Worm (Caenorhabditis elegans) whole organism, late embryonic: ENCODE data around the gene calu-1.

Source experiments
- F13H6.1 ChIP-seq: sonication (generic microtip); optimal IDR thresholded peaks from 2 replicates; lab custom pipeline; 2016; ENCODE audit warnings: missing genetic modification characterization, missing compliant biosample characterization
- T23F11.4 ChIP-seq: fragments of 200-800 bp; sonication (Bioruptor generic); optimal IDR thresholded peaks from 2 replicates; lab custom pipeline; 2018; ENCODE audit warnings: mild to moderate bottlenecking, missing genetic modification characterization, missing compliant biosample characterization
- Y22D7AL.16 ChIP-seq: sonication (generic microtip); optimal IDR thresholded peaks from 2 replicates; lab custom pipeline; 2016; ENCODE audit warnings: missing genetic modification characterization, missing compliant biosample characterization
- ahr-1 ChIP-seq: sonication (generic microtip); optimal IDR thresholded peaks from 2 replicates; lab custom pipeline; 2016; ENCODE audit warnings: missing genetic modification characterization, missing compliant biosample characterization
- ceh-18 ChIP-seq: sonication (generic microtip); optimal IDR thresholded peaks from 2 replicates; lab custom pipeline; 2016; ENCODE audit warnings: missing genetic modification characterization, missing compliant biosample characterization
- ceh-2 ChIP-seq: sonication (generic microtip); optimal IDR thresholded peaks from 2 replicates; lab custom pipeline; 2016; ENCODE audit warnings: missing genotype, missing genetic modification characterization, missing compliant biosample characterization
- ceh-22 ChIP-seq: sonication (generic microtip); optimal IDR thresholded peaks from 2 replicates; lab custom pipeline; 2017; ENCODE audit warnings: missing biosample characterization, missing genetic modification characterization
- ceh-24 ChIP-seq: sonication (generic microtip); optimal IDR thresholded peaks from 2 replicates; lab custom pipeline; 2016; ENCODE audit warnings: mild to moderate bottlenecking, missing genetic modification characterization, missing compliant biosample characterization
- ceh-30 ChIP-seq: fragments of 150-350 bp; optimal IDR thresholded peaks from 2 replicates; lab custom pipeline; 2014; ENCODE audit warnings: missing biosample characterization, missing genetic modification characterization
- ceh-34 ChIP-seq: sonication (generic microtip); optimal IDR thresholded peaks from 2 replicates; lab custom pipeline; 2016; ENCODE audit warnings: mild to moderate bottlenecking, missing genetic modification characterization, missing compliant biosample characterization
- ceh-48 ChIP-seq: sonication (generic microtip); optimal IDR thresholded peaks from 2 replicates; lab custom pipeline; 2016; ENCODE audit warnings: missing genetic modification characterization, inconsistent platforms, missing compliant biosample characterization
- dve-1 ChIP-seq: sonication (generic microtip); optimal IDR thresholded peaks from 2 replicates; lab custom pipeline; 2017; ENCODE audit warnings: antibody characterized with exemption, mild to moderate bottlenecking, missing genetic modification characterization, missing compliant biosample characterization
- elt-2 ChIP-seq: sonication (generic microtip); optimal IDR thresholded peaks from 2 replicates; lab custom pipeline; 2016; ENCODE audit warnings: missing genetic modification reagents, missing genetic modification characterization, missing compliant biosample characterization
- elt-4 ChIP-seq: sonication (generic microtip); optimal IDR thresholded peaks from 2 replicates; lab custom pipeline; 2016; ENCODE audit warnings: missing genetic modification characterization, missing compliant biosample characterization
- ets-4 ChIP-seq: sonication (generic microtip); optimal IDR thresholded peaks from 2 replicates; lab custom pipeline; 2016; ENCODE audit warnings: missing genetic modification characterization, missing compliant biosample characterization
- eyg-1 ChIP-seq: sonication (generic microtip); optimal IDR thresholded peaks from 2 replicates; lab custom pipeline; 2016; ENCODE audit warnings: missing genotype, missing genetic modification characterization, missing compliant biosample characterization
- fax-1 ChIP-seq: sonication (generic microtip); optimal IDR thresholded peaks from 2 replicates; lab custom pipeline; 2016; ENCODE audit warnings: missing genotype, missing genetic modification characterization, missing compliant biosample characterization
- hlh-15 ChIP-seq: sonication (generic microtip); optimal IDR thresholded peaks from 2 replicates; lab custom pipeline; 2016; ENCODE audit warnings: missing genetic modification characterization, missing compliant biosample characterization
- hlh-6 ChIP-seq: sonication (generic microtip); optimal IDR thresholded peaks from 2 replicates; lab custom pipeline; 2016; ENCODE audit warnings: missing genotype, missing genetic modification characterization, missing compliant biosample characterization
- lim-6 ChIP-seq: sonication (generic microtip); optimal IDR thresholded peaks from 2 replicates; lab custom pipeline; 2016; ENCODE audit warnings: missing genetic modification characterization, missing compliant biosample characterization
- lin-11 ChIP-seq: fragments of 200-800 bp; sonication (Bioruptor generic); optimal IDR thresholded peaks from 2 replicates; lab custom pipeline; 2018; ENCODE audit warnings: mild to moderate bottlenecking, missing genetic modification characterization, missing compliant biosample characterization
- mec-3 ChIP-seq: sonication (generic microtip); optimal IDR thresholded peaks from 2 replicates; lab custom pipeline; 2016; ENCODE audit warnings: borderline replicate concordance, missing genetic modification characterization, missing compliant biosample characterization
- nhr-232 ChIP-seq: sonication (generic microtip); optimal IDR thresholded peaks from 2 replicates; lab custom pipeline; 2016; ENCODE audit warnings: missing genetic modification characterization, missing compliant biosample characterization
- npax-4 ChIP-seq: sonication (generic microtip); optimal IDR thresholded peaks from 2 replicates; lab custom pipeline; 2016; ENCODE audit warnings: missing genetic modification characterization, missing compliant biosample characterization
- odd-2 ChIP-seq: sonication (generic microtip); optimal IDR thresholded peaks from 2 replicates; lab custom pipeline; 2017; ENCODE audit warnings: antibody characterized with exemption, mild to moderate bottlenecking, missing genetic modification characterization, missing compliant biosample characterization
- ref-2 ChIP-seq: sonication (generic microtip); optimal IDR thresholded peaks from 2 replicates; lab custom pipeline; 2016; ENCODE audit warnings: missing genetic modification characterization, missing compliant biosample characterization
- rnt-1 ChIP-seq: sonication (generic microtip); optimal IDR thresholded peaks from 2 replicates; lab custom pipeline; 2016; ENCODE audit warnings: missing genetic modification characterization, missing compliant biosample characterization
- sdc-2 ChIP-seq: sonication (generic microtip); optimal IDR thresholded peaks from 2 replicates; lab custom pipeline; 2016; ENCODE audit warnings: missing genotype, missing genetic modification characterization, missing compliant biosample characterization
- sox-2 ChIP-seq: fragments of 200-800 bp; sonication (Bioruptor generic); IDR thresholded peaks from 2 replicates; pipeline ENCODE4 v1.3.6; 2022; ENCODE audit warnings: missing genetic modification reagents, missing genetic modification characterization, missing compliant biosample characterization
- syd-9 ChIP-seq: sonication (generic microtip); optimal IDR thresholded peaks from 2 replicates; lab custom pipeline; 2016; ENCODE audit warnings: mild to moderate bottlenecking, missing genetic modification characterization, moderate library complexity, missing compliant biosample characterization
- tbx-7 ChIP-seq: sonication (generic microtip); optimal IDR thresholded peaks from 2 replicates; lab custom pipeline; 2016; ENCODE audit warnings: missing genotype, missing genetic modification characterization, missing compliant biosample characterization
- unc-42 ChIP-seq: sonication (generic microtip); optimal IDR thresholded peaks from 2 replicates; lab custom pipeline; 2016; ENCODE audit warnings: missing genotype, missing genetic modification characterization, missing compliant biosample characterization
- zip-5 ChIP-seq: sonication (generic microtip); optimal IDR thresholded peaks from 2 replicates; lab custom pipeline; 2016; ENCODE audit warnings: missing genetic modification characterization, missing compliant biosample characterization
- ztf-16 ChIP-seq: sonication (generic microtip); optimal IDR thresholded peaks from 2 replicates; lab custom pipeline; 2017; ENCODE audit warnings: missing genetic modification characterization, missing compliant biosample characterization

The calu-1 gene

ce11 chrX:4981579-4981978, 10.9 kb upstream of the calu-1 start:
- TF ChIP-seq lim-6 (tag; lab: Kevin White, UChicago), result no peak
- TF ChIP-seq Y22D7AL.16 (tag; lab: Kevin White, UChicago), result no peak
- TF ChIP-seq lin-11, result no peak
- no peak for TF ChIP-seq fax-1 (tag; lab: Kevin White, UChicago)
- TF ChIP-seq ahr-1 (tag; lab: Kevin White, UChicago), result no peak
- TF ChIP-seq ceh-48 (tag; lab: Kevin White, UChicago), result no peak
- TF ChIP-seq elt-2 (tag; lab: Kevin White, UChicago), result no peak
- TF ChIP-seq hlh-6, result no peak
- TF ChIP-seq odd-2 (tag; lab: Kevin White, UChicago), result no peak
- TF ChIP-seq F13H6.1 (tag; lab: Kevin White, UChicago), result no peak
- no peak for TF ChIP-seq nhr-232 (tag; lab: Kevin White, UChicago)
- TF ChIP-seq, all 69 proteins: peak for 0

- TF ChIP-seq hlh-15 (tag; lab: Kevin White, UChicago), result no peak
- TF ChIP-seq ztf-16, result no peak
- TF ChIP-seq, all 69 proteins: peak for 0
These were observed 10.3 kb upstream of the calu-1 start for ce11 chrX:4981059-4981458.

ce11 chrX:4979060-4979459, 8.3 kb upstream of the calu-1 start:
- TF ChIP-seq dve-1 (tag; lab: Kevin White, UChicago) (no peak), T23F11.4 (GFP tag; lab: Kevin White, UChicago) (no peak), ztf-16 (no peak), unc-42 (tag; lab: Kevin White, UChicago) (no peak), elt-2 (tag; lab: Kevin White, UChicago) (no peak), ceh-22 (tag; lab: Kevin White, UChicago) (no peak), zip-5 (tag; lab: Kevin White, UChicago) (no peak), elt-4 (no peak), ceh-2 (tag; lab: Kevin White, UChicago) (no peak), ref-2 (tag; lab: Kevin White, UChicago) (no peak), hlh-6 (no peak), ceh-30 (tag; lab: Kevin White, UChicago) (no peak), hlh-15 (tag; lab: Kevin White, UChicago) (no peak), mec-3 (tag; lab: Kevin White, UChicago) (no peak), rnt-1 (tag; lab: Kevin White, UChicago) (no peak), eyg-1 (tag; lab: Kevin White, UChicago) (no peak), tbx-7 (tag; lab: Kevin White, UChicago) (no peak), ahr-1 (tag; lab: Kevin White, UChicago) (no peak)

ce11 chrX:4978103-4978502, 7.4 kb upstream of the calu-1 start:
- TF ChIP-seq npax-4 (tag; lab: Kevin White, UChicago) (no peak), sdc-2 (tag; lab: Kevin White, UChicago) (peak; percentile 75), syd-9 (tag; lab: Kevin White, UChicago) (no peak), ets-4 (tag; lab: Kevin White, UChicago) (no peak), unc-42 (tag; lab: Kevin White, UChicago) (peak; percentile 48), lin-11 (no peak), ceh-18 (tag; lab: Kevin White, UChicago) (no peak), elt-2 (tag; lab: Kevin White, UChicago) (no peak), ceh-2 (tag; lab: Kevin White, UChicago) (no peak)

ce11 chrX:4976530-4976929, 5.8 kb upstream of the calu-1 start, which contains the start of gene lfi-1:
TSS of gene lfi-1 (plus strand) at chrX:4976830.
- TF ChIP-seq ceh-34 (tag; lab: Kevin White, UChicago) (no peak), sox-2 (GFP tag; lab: Robert Waterston, UW) (no peak), ceh-24 (tag; lab: Kevin White, UChicago) (no peak), ets-4 (tag; lab: Kevin White, UChicago) (no peak), mec-3 (tag; lab: Kevin White, UChicago) (no peak), lim-6 (tag; lab: Kevin White, UChicago) (no peak), ref-2 (tag; lab: Kevin White, UChicago) (no peak)
